Worm (Caenorhabditis elegans) whole organism, late embryonic: ENCODE measurements around the gene str-225.

ENCODE experiments used
- C08G9.2 ChIP-seq: sonication (generic microtip); optimal IDR thresholded peaks from 2 replicates; lab custom pipeline; 2016; ENCODE audit warnings: mild to moderate bottlenecking, missing genetic modification characterization, moderate library complexity, missing compliant biosample characterization
- K02D7.2 ChIP-seq: sonication (generic microtip); optimal IDR thresholded peaks from 2 replicates; lab custom pipeline; 2017; ENCODE audit warnings: mild to moderate bottlenecking, missing genetic modification characterization, missing compliant biosample characterization
- Y22D7AL.16 ChIP-seq: sonication (generic microtip); optimal IDR thresholded peaks from 2 replicates; lab custom pipeline; 2016; ENCODE audit warnings: missing genetic modification characterization, missing compliant biosample characterization
- ama-1 ChIP-seq: fragments of 150-350 bp; optimal IDR thresholded peaks from 2 replicates; lab custom pipeline; 2014
- ceh-14 ChIP-seq: sonication (generic microtip); optimal IDR thresholded peaks from 2 replicates; lab custom pipeline; 2016; ENCODE audit warnings: missing genotype, missing genetic modification characterization, missing compliant biosample characterization
- ceh-24 ChIP-seq: sonication (generic microtip); optimal IDR thresholded peaks from 2 replicates; lab custom pipeline; 2016; ENCODE audit warnings: mild to moderate bottlenecking, missing genetic modification characterization, missing compliant biosample characterization
- ceh-30 ChIP-seq: fragments of 150-350 bp; optimal IDR thresholded peaks from 2 replicates; lab custom pipeline; 2014; ENCODE audit warnings: missing biosample characterization, missing genetic modification characterization
- ceh-48 ChIP-seq: sonication (generic microtip); optimal IDR thresholded peaks from 2 replicates; lab custom pipeline; 2016; ENCODE audit warnings: missing genetic modification characterization, inconsistent platforms, missing compliant biosample characterization
- ceh-6 ChIP-seq: fragments of 200-800 bp; sonication (Bioruptor generic); optimal IDR thresholded peaks from 2 replicates; lab custom pipeline; 2018; ENCODE audit warnings: mild to moderate bottlenecking, missing genetic modification characterization, missing compliant biosample characterization
- ceh-9 ChIP-seq: sonication (generic microtip); optimal IDR thresholded peaks from 2 replicates; lab custom pipeline; 2016; ENCODE audit warnings: mild to moderate bottlenecking, missing genetic modification characterization, inconsistent platforms, missing compliant biosample characterization
- che-1 ChIP-seq: sonication (generic microtip); optimal IDR thresholded peaks from 2 replicates; lab custom pipeline; 2016; ENCODE audit warnings: mild to moderate bottlenecking, missing genetic modification characterization, missing compliant biosample characterization
- dmd-4 ChIP-seq: sonication (generic microtip); optimal IDR thresholded peaks from 2 replicates; lab custom pipeline; 2016; ENCODE audit warnings: borderline replicate concordance, missing genetic modification characterization, missing compliant biosample characterization
- elt-2 ChIP-seq: sonication (generic microtip); optimal IDR thresholded peaks from 2 replicates; lab custom pipeline; 2016; ENCODE audit warnings: missing genetic modification reagents, missing genetic modification characterization, missing compliant biosample characterization
- fax-1 ChIP-seq: sonication (generic microtip); optimal IDR thresholded peaks from 2 replicates; lab custom pipeline; 2016; ENCODE audit warnings: missing genotype, missing genetic modification characterization, missing compliant biosample characterization
- gmeb-2 ChIP-seq: sonication (generic microtip); optimal IDR thresholded peaks from 2 replicates; lab custom pipeline; 2016; ENCODE audit warnings: missing genetic modification characterization, inconsistent platforms, missing compliant biosample characterization
- hlh-15 ChIP-seq: sonication (generic microtip); optimal IDR thresholded peaks from 2 replicates; lab custom pipeline; 2016; ENCODE audit warnings: missing genetic modification characterization, missing compliant biosample characterization
- hlh-8 ChIP-seq: sonication (generic microtip); optimal IDR thresholded peaks from 2 replicates; lab custom pipeline; 2016; ENCODE audit warnings: missing genotype, missing genetic modification characterization, missing compliant biosample characterization
- mec-3 ChIP-seq: sonication (generic microtip); optimal IDR thresholded peaks from 2 replicates; lab custom pipeline; 2016; ENCODE audit warnings: borderline replicate concordance, missing genetic modification characterization, missing compliant biosample characterization
- nfya-1 ChIP-seq: sonication (generic microtip); optimal IDR thresholded peaks from 2 replicates; lab custom pipeline; 2017; ENCODE audit warnings: missing genetic modification characterization, mild to moderate bottlenecking, missing compliant biosample characterization, antibody characterized with exemption, moderate library complexity
- nhr-232 ChIP-seq: sonication (generic microtip); optimal IDR thresholded peaks from 2 replicates; lab custom pipeline; 2016; ENCODE audit warnings: missing genetic modification characterization, missing compliant biosample characterization
- npax-4 ChIP-seq: sonication (generic microtip); optimal IDR thresholded peaks from 2 replicates; lab custom pipeline; 2016; ENCODE audit warnings: missing genetic modification characterization, missing compliant biosample characterization
- odd-2 ChIP-seq: sonication (generic microtip); optimal IDR thresholded peaks from 2 replicates; lab custom pipeline; 2017; ENCODE audit warnings: antibody characterized with exemption, mild to moderate bottlenecking, missing genetic modification characterization, missing compliant biosample characterization
- pag-3 ChIP-seq: sonication (generic microtip); optimal IDR thresholded peaks from 2 replicates; lab custom pipeline; 2016; ENCODE audit warnings: missing compliant biosample characterization, missing genetic modification characterization, borderline replicate concordance
- pat-9 ChIP-seq: fragments of 200-800 bp; sonication (Bioruptor generic); optimal IDR thresholded peaks from 2 replicates; lab custom pipeline; 2018; ENCODE audit warnings: mild to moderate bottlenecking, missing genetic modification characterization, moderate library complexity, missing compliant biosample characterization
- pax-1 ChIP-seq: fragments of 150-350 bp; optimal IDR thresholded peaks from 2 replicates; lab custom pipeline; 2014; ENCODE audit warnings: missing biosample characterization, missing genetic modification characterization
- pha-2 ChIP-seq: sonication (generic microtip); optimal IDR thresholded peaks from 2 replicates; lab custom pipeline; 2017; ENCODE audit warnings: mild to moderate bottlenecking, missing genetic modification characterization, missing compliant biosample characterization
- pha-4 ChIP-seq: fragments of 150-350 bp; optimal IDR thresholded peaks from 2 replicates; lab custom pipeline; 2018; ENCODE audit warnings: missing biosample characterization, missing genetic modification reagents, missing genetic modification characterization
- ref-2 ChIP-seq: sonication (generic microtip); optimal IDR thresholded peaks from 2 replicates; lab custom pipeline; 2016; ENCODE audit warnings: missing genetic modification characterization, missing compliant biosample characterization
- sdc-2 ChIP-seq: sonication (generic microtip); optimal IDR thresholded peaks from 2 replicates; lab custom pipeline; 2016; ENCODE audit warnings: missing genotype, missing genetic modification characterization, missing compliant biosample characterization
- sox-4 ChIP-seq: sonication (generic microtip); optimal IDR thresholded peaks from 2 replicates; lab custom pipeline; 2017; ENCODE audit warnings: mild to moderate bottlenecking, missing genetic modification characterization, inconsistent platforms, missing compliant biosample characterization
- tbx-2 ChIP-seq: sonication (generic microtip); optimal IDR thresholded peaks from 2 replicates; lab custom pipeline; 2016; ENCODE audit warnings: missing genetic modification characterization, missing compliant biosample characterization
- ttx-3 ChIP-seq: sonication (generic microtip); optimal IDR thresholded peaks from 2 replicates; lab custom pipeline; 2016; ENCODE audit warnings: missing genetic modification reagents, missing genetic modification characterization, missing compliant biosample characterization
- unc-42 ChIP-seq: sonication (generic microtip); optimal IDR thresholded peaks from 2 replicates; lab custom pipeline; 2016; ENCODE audit warnings: missing genotype, missing genetic modification characterization, missing compliant biosample characterization
- zip-5 ChIP-seq: sonication (generic microtip); optimal IDR thresholded peaks from 2 replicates; lab custom pipeline; 2016; ENCODE audit warnings: missing genetic modification characterization, missing compliant biosample characterization

Gene str-225

DNA sequence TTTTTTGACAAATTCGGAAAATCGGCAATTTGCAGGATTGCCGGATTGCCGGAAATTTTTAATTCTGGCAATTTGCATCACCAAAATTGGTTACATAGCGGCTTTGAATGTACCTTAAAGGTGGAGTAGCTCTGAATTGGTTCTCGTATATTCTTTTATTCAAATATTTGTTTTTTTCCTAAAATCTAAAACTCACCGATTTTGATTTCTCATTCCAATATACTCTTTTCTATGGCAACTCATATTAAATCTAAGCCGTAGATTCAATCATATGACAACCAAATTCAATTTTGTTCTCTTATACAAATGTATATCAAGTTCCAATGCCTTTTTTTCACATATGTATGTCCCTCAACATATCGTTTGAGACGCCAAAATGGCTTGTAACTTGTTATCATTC is 41.9 kb downstream of the str-225 start, which contains the start of gene sri-21:
Gene sri-21 (plus strand): TSS at position 301 of the 400 bp plus-strand sequence.
- TF ChIP-seq sdc-2 (tag; lab: Kevin White, UChicago), result no peak
- no peak for TF ChIP-seq K02D7.2 (tag; lab: Kevin White, UChicago)
- no peak for TF ChIP-seq npax-4 (tag; lab: Kevin White, UChicago)
- no peak for TF ChIP-seq pax-1 (tag; lab: Kevin White, UChicago)
- no peak for TF ChIP-seq ceh-24 (tag; lab: Kevin White, UChicago)
- TF ChIP-seq ceh-14 (tag; lab: Kevin White, UChicago), result no peak
- TF ChIP-seq pat-9 (tag; lab: Kevin White, UChicago), result no peak
- TF ChIP-seq pha-2 (tag; lab: Kevin White, UChicago), result no peak

DNA sequence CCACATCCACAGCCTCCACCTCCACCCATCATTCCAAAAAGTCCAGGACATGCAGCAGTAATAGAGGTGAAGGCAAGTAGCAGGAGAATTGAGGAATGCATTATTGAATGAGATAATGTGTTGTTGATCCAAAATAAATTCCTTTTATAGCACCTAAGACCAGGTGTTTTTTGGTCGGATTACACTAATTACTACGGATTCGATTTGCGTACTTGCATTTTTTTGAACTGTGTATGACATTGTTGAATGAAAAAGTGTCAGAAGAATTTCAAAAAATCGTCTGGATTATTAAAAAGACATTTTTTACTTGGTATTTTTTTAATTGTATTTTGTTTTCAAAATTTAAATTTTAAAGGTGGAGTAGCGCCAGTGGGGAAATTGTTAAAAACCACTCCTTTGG is 44.1 kb downstream of the str-225 start, which contains the start of gene grl-28:
Gene grl-28 (minus strand): TSS at position 101 of the 400 bp plus-strand sequence.
- TF ChIP-seq pat-9 (tag; lab: Kevin White, UChicago), result no peak
- no peak for TF ChIP-seq nfya-1 (tag; lab: Kevin White, UChicago)

DNA sequence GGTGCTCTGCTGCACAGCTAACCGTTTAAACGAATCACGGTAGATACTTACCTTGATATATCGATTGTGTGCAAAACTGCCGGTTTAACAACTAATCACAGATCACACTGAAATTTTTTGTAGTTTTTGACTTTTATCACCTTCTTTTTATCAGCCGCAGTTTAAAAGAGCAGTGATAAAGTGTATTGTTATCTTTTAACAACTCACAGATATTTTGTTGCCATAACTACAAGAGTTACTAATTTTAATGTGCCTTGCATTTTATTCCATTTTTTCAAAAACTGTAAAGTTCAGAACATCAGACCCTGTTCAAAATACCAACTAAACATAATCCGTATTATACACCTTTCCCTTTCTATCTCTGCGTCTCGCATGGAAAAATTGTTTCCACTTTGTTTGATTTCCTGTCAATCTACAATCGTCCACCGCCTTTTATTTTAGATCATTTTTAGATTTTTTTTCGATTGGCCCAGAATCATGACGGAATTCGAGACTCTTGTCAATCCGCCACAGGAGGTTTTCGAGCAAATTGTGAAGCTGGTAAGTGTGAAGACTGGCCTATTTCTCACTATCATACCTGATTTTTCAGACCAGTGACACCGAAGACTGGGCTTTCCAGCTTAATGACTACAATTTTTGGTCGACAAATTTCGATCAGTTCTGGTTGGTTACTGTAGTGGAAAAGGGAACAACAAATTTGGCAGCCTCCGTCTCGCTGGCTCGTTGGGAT is 45.3 kb downstream of the str-225 start, which contains the start of gene T24A6.20:
Gene T24A6.20 (plus strand): TSS at position 395 of the 730 bp plus-strand sequence.
- no peak for TF ChIP-seq hlh-8 (tag; lab: Kevin White, UChicago)
- no peak for TF ChIP-seq pag-3 (tag; lab: Kevin White, UChicago)
- TF ChIP-seq ttx-3, result no peak
- TF ChIP-seq mec-3, result no peak
- TF ChIP-seq elt-2 (tag; lab: Kevin White, UChicago), result peak; percentile 86
- TF ChIP-seq, all 69 proteins: peak for 1

DNA sequence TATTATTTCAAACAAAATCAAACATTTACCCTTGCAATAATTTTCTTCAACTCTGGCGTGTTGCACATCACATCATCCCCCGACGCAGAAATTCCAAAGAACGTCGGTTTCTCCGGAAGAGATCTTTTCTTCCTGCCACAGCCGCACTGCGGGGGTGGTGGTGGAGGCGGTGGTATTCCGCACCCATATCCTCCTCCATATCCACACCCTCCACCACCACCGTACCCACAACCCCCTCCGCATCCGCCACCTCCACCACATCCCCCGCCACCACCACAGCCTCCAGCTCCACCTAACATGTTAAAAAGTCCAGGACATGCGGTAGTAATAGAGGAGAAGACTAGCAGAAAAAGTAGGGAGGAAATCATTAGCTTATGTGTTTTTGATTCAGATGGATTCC is 47.2 kb downstream of the str-225 start, which contains the start of gene grl-29:
Gene grl-29 (minus strand): TSS at position 368 of the 400 bp plus-strand sequence.
- TF ChIP-seq ceh-9 (no peak), odd-2 (tag; lab: Kevin White, UChicago) (no peak), gmeb-2 (no peak), Y22D7AL.16 (no peak), ama-1 (lab: Kevin White, UChicago) (no peak), ref-2 (tag; lab: Kevin White, UChicago) (no peak), fax-1 (no peak), ceh-48 (tag; lab: Kevin White, UChicago) (no peak), ceh-30 (tag; lab: Kevin White, UChicago) (no peak)

DNA sequence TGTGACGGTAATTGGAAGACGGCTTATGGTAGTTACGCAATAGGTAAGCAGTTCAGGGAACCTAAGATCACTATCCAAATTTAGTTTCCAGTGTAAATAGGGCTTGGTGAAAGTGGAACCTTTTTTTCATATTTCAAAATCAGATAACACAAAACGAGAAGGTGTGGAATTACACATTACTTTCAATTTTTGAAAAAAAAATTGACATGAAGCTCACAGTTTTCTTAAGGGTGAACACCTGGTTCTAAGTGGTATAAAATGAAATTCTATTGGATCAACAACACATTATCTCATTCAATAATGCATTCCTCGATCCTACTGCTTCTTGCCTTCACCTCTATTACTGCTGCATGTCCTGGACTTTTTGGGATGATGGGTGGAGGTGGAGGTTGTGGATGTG is 48.4 kb downstream of the str-225 start, which contains the start of gene grl-30:
Gene grl-30 (plus strand): TSS at position 301 of the 400 bp plus-strand sequence.
- no peak for TF ChIP-seq K02D7.2 (tag; lab: Kevin White, UChicago)
- TF ChIP-seq che-1, result no peak
- no peak for TF ChIP-seq zip-5
- TF ChIP-seq hlh-15, result no peak
- no peak for TF ChIP-seq sox-4
- no peak for TF ChIP-seq C08G9.2 (tag; lab: Kevin White, UChicago)
- no peak for TF ChIP-seq npax-4 (tag; lab: Kevin White, UChicago)
- TF ChIP-seq pha-4 (tag; lab: Kevin White, UChicago), result no peak
- no peak for TF ChIP-seq dmd-4 (tag; lab: Kevin White, UChicago)
- no peak for TF ChIP-seq unc-42
- no peak for TF ChIP-seq ref-2 (tag; lab: Kevin White, UChicago)
- TF ChIP-seq ttx-3, result no peak
- no peak for TF ChIP-seq ceh-6 (GFP tag; lab: Kevin White, UChicago)
- no peak for TF ChIP-seq ceh-24 (tag; lab: Kevin White, UChicago)
- TF ChIP-seq odd-2 (tag; lab: Kevin White, UChicago), result no peak
- no peak for TF ChIP-seq nhr-232 (tag; lab: Kevin White, UChicago)
- TF ChIP-seq tbx-2 (tag; lab: Kevin White, UChicago), result no peak
